Fruit fly (Drosophila melanogaster): ENCODE data around the gene Surf1.

DNA sequence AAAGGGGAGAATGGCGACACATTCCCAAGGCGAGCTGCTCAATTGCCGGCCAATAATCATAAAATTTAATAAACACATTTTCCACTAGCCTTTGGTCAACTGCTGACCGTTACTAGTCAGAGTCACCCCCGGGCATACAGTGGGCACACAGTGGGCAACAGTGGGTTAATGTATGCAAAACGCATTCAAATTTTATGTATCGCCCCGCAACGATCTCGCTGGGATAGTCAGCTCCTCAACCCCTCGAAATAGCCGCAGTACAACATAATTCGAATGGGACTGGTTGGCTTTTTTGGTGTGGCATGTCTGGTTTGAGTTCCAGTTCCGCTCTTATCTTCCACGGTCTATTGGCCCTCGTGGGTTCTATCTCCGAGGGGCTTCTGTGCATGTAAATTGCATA, 38.9 kb upstream of the Surf1 start:
- no peak for TF ChIP-seq h (optimal IDR thresholded peaks at IDR 0.05)
- no peak for TF ChIP-seq Myc (optimal IDR thresholded peaks at IDR 0.05)
- no peak for TF ChIP-seq insv (optimal IDR thresholded peaks at IDR 0.05)
- no peak for TF ChIP-seq psq (optimal IDR thresholded peaks at IDR 0.05)
- TF ChIP-seq ttk (optimal IDR thresholded peaks at IDR 0.05) = no peak
